Worm (Caenorhabditis elegans): Measurements from ENCODE around the gene pkc-2.

Gene pkc-2

ce11 chrX:9372987-9373386 lies 8.4 kb downstream of the pkc-2 start (continued):
- TF ChIP-seq somi-1 (GFP tag; optimal IDR thresholded peaks at IDR 0.05) (no peak), ZK185.1 (tag; optimal IDR thresholded peaks at IDR 0.05; ENCODE audit: poor library complexity, severe bottlenecking) (peak; percentile 21)

- TF ChIP-seq unc-130 (GFP tag; optimal IDR thresholded peaks at IDR 0.05) = no peak
- no peak for TF ChIP-seq chd-7 (tag; optimal IDR thresholded peaks at IDR 0.05)
Measured at ce11 chrX:9373729-9374128, 9.1 kb downstream of the pkc-2 start.

- TF ChIP-seq let-526 (GFP tag; IDR thresholded peaks at IDR 0.05) = no peak
- TF ChIP-seq F55B11.4 (tag; optimal IDR thresholded peaks at IDR 0.05; ENCODE audit: borderline replicate concordance, insufficient read depth) = no peak
- TF ChIP-seq lsl-1 (GFP tag; optimal IDR thresholded peaks at IDR 0.05) = no peak
Measured at ce11 chrX:9387041-9387440, 22.4 kb downstream of the pkc-2 start, which contains the start of gene C23F12.4. Gene C23F12.4, plus strand, starts transcription at chrX:9387341.

ce11 chrX:9388686-9389085 lies 24.1 kb downstream of the pkc-2 start:
- TF ChIP-seq mxl-1 (tag; optimal IDR thresholded peaks at IDR 0.05) (no peak), madf-10 (tag; optimal IDR thresholded peaks at IDR 0.05) (no peak), somi-1 (GFP tag; optimal IDR thresholded peaks at IDR 0.05) (no peak), lag-1 (GFP tag; IDR thresholded peaks at IDR 0.05) (no peak), T07F8.4 (tag; optimal IDR thresholded peaks at IDR 0.05) (no peak), mel-28 (tag; optimal IDR thresholded peaks at IDR 0.05; ENCODE audit: borderline replicate concordance) (no peak), ets-4 (GFP tag; optimal IDR thresholded peaks at IDR 0.05) (no peak), snpc-1.1 (tag; optimal IDR thresholded peaks at IDR 0.05; ENCODE audit: insufficient read depth) (no peak), dox-1 (GFP tag; IDR thresholded peaks at IDR 0.05) (no peak), nhr-27 (tag; optimal IDR thresholded peaks at IDR 0.05) (no peak), ceh-58 (GFP tag; IDR thresholded peaks at IDR 0.05) (no peak), cebp-2 (GFP tag; IDR thresholded peaks at IDR 0.05) (no peak)

DNA sequence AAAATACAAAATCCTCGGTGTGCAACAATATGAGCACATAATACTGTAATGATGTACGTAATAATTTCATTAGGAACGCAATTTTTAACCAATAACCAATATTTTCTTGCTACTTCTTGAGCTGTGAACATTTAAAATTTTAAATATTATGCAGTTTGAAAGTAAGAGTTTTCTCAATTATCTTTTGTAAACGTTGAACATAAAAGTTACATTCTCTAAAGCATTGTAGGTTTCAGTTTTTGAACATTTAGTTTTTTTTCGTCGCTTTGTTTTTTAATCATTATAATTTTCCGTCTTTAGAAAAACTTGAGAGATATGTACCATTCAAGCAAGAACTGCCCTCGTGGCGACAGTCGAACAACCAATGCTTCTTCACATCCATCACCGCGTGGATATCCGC lies 26.7 kb downstream of the pkc-2 start, which contains the start of gene C23F12.3:
Gene C23F12.3, plus strand, starts transcription at position 301 of the 400 bp plus-strand sequence.
- no peak for TF ChIP-seq F49E8.2 (tag; optimal IDR thresholded peaks at IDR 0.05; ENCODE audit: insufficient read depth)
- TF ChIP-seq ZK185.1 (tag; optimal IDR thresholded peaks at IDR 0.05; ENCODE audit: poor library complexity, severe bottlenecking) = no peak
- TF ChIP-seq madf-6 (GFP tag; IDR thresholded peaks at IDR 0.05) = no peak
- TF ChIP-seq snpc-3.4 (tag; optimal IDR thresholded peaks at IDR 0.05) = no peak
- no peak for TF ChIP-seq akir-1 (GFP tag; optimal IDR thresholded peaks at IDR 0.05)
- TF ChIP-seq egl-44 (GFP tag; IDR thresholded peaks at IDR 0.05) = no peak
- TF ChIP-seq T07F8.4 (tag; optimal IDR thresholded peaks at IDR 0.05) = no peak
- no peak for TF ChIP-seq cebp-1 (GFP tag; IDR thresholded peaks at IDR 0.05)
- TF ChIP-seq cebp-1 (tag; optimal IDR thresholded peaks at IDR 0.05) = no peak
- no peak for TF ChIP-seq aptf-3 (GFP tag; IDR thresholded peaks at IDR 0.05)
- no peak for TF ChIP-seq dpl-1 (GFP tag; optimal IDR thresholded peaks at IDR 0.05)
- no peak for TF ChIP-seq madf-3 (GFP tag; IDR thresholded peaks at IDR 0.05)

- TF ChIP-seq lir-1 (GFP tag; conservative IDR thresholded peaks at IDR 0.05) (no peak), ceh-27 (GFP tag; optimal IDR thresholded peaks at IDR 0.05) (no peak), fkh-3 (tag; optimal IDR thresholded peaks at IDR 0.05) (no peak), attf-5 (GFP tag; optimal IDR thresholded peaks at IDR 0.05) (no peak), aptf-2 (GFP tag; conservative IDR thresholded peaks at IDR 0.05) (no peak), lin-40 (tag; optimal IDR thresholded peaks at IDR 0.05) (no peak), Y79H2A.3 (GFP tag; conservative IDR thresholded peaks at IDR 0.05) (no peak), T07F8.4 (tag; optimal IDR thresholded peaks at IDR 0.05) (no peak), nhr-120 (GFP tag; IDR thresholded peaks at IDR 0.05) (no peak)
Measured at ce11 chrX:9393750-9394149, 29.1 kb downstream of the pkc-2 start, which contains the start of gene C23F12.9. Gene C23F12.9, plus strand, starts transcription at chrX:9394050.
